Worm (Caenorhabditis elegans) whole organism, early embryonic: ENCODE measurements around the gene T03F7.7.

ENCODE experiments used
- flt-1 ChIP-seq: fragments of 200-800 bp; sonication (Bioruptor generic); IDR thresholded peaks from 2 replicates; pipeline ENCODE4 v1.3.6; 2022; ENCODE audit warnings: missing genetic modification characterization, missing compliant biosample characterization
- pes-1 ChIP-seq: fragments of 200-800 bp; sonication (Bioruptor generic); IDR thresholded peaks from 2 replicates; pipeline ENCODE4 v1.3.6; 2022; ENCODE audit warnings: missing genetic modification reagents, missing genetic modification characterization, missing compliant biosample characterization

DNA sequence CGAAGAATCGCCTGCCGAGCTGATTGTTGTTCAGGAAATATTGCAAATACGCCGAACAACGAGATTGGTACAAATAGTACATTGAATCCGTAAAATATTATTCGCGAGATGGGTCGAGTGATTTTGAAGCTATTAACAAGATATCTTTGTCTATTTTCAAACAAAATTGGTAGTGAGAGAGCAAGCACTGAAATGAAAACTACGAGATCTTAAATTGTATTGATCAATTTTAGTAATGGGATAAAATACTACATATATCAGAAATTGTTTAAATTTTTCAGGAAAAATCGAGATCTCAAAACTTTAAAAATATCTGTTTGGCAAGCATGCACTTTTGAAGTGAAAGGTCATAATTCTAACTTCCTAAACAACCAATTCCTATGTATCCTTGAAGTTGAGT, 7.0 kb upstream of the T03F7.7 start:
- TF ChIP-seq flt-1 (GFP tag; lab: Robert Waterston, UW): no peak
- no peak for TF ChIP-seq pes-1 (GFP tag; lab: Robert Waterston, UW)
